Fruit fly (Drosophila melanogaster): Measurements from ENCODE around the gene CG7560.

Gene CG7560

DNA sequence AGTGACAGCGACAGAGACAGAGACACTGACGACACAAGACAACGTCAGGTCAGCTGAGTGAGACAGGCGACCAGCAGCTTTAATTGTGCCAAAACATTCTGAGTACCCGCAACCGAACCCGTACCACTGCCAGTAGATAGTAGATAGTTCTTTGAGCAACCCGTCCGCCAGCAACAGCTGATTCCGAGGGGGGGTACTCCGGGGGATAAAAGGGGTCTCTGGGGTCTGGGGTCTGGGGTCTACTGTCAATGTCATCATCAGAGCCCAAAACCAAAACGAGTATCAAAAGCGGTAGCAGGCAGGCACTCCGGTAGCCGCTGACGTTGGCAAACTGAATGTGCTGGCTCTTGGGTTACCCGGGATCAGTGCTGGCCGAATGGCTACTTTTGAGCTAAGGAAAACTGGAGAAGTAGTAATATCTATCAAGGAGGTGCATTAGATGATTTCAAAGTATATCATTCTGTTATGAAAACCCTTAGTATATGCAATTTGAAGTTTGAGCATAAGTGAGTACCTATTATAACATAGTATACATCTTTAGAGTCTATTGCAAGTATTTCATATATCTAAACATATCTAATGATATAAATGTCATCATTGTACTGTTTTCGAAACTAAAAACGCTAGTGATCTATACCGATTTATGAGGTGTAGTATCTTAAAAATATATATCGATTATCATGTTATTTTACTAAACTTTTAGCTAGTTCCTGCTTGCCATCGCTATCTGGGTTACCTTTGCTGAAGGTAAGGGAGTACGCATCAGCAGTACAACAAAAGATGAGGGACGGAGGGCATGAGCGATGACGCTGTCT lies 43.6 kb upstream of the CG7560 start (continued):
- TF ChIP-seq pan (optimal IDR thresholded peaks at IDR 0.05): no peak
- peak in 1 of 2 experiments; percentile 7 for TF ChIP-seq pan (GFP tag; optimal IDR thresholded peaks at IDR 0.05 in 1 of 2, IDR thresholded peaks at IDR 0.05 in 1 of 2)
- no peak for TF ChIP-seq CG3847 (GFP tag; IDR thresholded peaks at IDR 0.05)
- 0 out of 2 replicates have a peak, but pooled peaks have one; percentile 54 for TF ChIP-seq Awh (GFP tag; IDR thresholded peaks at IDR 0.05)
- no peak for TF ChIP-seq CG10274 (GFP tag; optimal IDR thresholded peaks at IDR 0.05)
- TF ChIP-seq gcm2 (GFP tag; optimal IDR thresholded peaks at IDR 0.05): no peak
- peak; percentile 47 for TF ChIP-seq abd-A (tag; optimal IDR thresholded peaks at IDR 0.05)
- TF ChIP-seq Hr51 (GFP tag; optimal IDR thresholded peaks at IDR 0.05): peak in 1 of 2 experiments; percentile 7
- peak; percentile 54 for TF ChIP-seq stc (GFP tag; IDR thresholded peaks at IDR 0.05)
- TF ChIP-seq PHDP (tag; optimal IDR thresholded peaks at IDR 0.05): no peak
- TF ChIP-seq Dp (GFP tag; optimal IDR thresholded peaks at IDR 0.05): no peak
- TF ChIP-seq CG6175 (GFP tag; IDR thresholded peaks at IDR 0.05): 0 out of 3 replicates have a peak, but pooled peaks have one; percentile 27
- peak in 1 of 2 experiments; percentile 40 for TF ChIP-seq Hr78 (GFP tag; optimal IDR thresholded peaks at IDR 0.05)
- TF ChIP-seq CG7987 (GFP tag; optimal IDR thresholded peaks at IDR 0.05): peak; percentile 11
- 0 out of 2 replicates have a peak, but pooled peaks have one; percentile 42 for TF ChIP-seq chm (GFP tag; IDR thresholded peaks at IDR 0.05)
- peak; percentile 12; the same call in 1 of the 2 replicates for TF ChIP-seq lmd (GFP tag; IDR thresholded peaks at IDR 0.05)
- TF ChIP-seq E2f1 (GFP tag; IDR thresholded peaks at IDR 0.05): no peak
- peak; percentile 41; the same call in 1 of the 2 replicates for TF ChIP-seq CG11085 (GFP tag; IDR thresholded peaks at IDR 0.05)
- TF ChIP-seq sna (GFP tag; IDR thresholded peaks at IDR 0.05; ENCODE audit: partially characterized antibody): peak; percentile 29; the same call in 1 of the 2 replicates
- no peak for TF ChIP-seq CG7745 (tag; optimal IDR thresholded peaks at IDR 0.05)
- TF ChIP-seq CG17829 (tag; optimal IDR thresholded peaks at IDR 0.05): no peak
- peak; percentile 13 for TF ChIP-seq oc (tag; optimal IDR thresholded peaks at IDR 0.05)
- TF ChIP-seq vvl (GFP tag; IDR thresholded peaks at IDR 0.05): peak; percentile 37; the same call in 1 of the 2 replicates
- peak; percentile 10 for TF ChIP-seq Nf-YC (tag; optimal IDR thresholded peaks at IDR 0.05)
- TF ChIP-seq CG32532 (GFP tag; IDR thresholded peaks at IDR 0.05): peak; percentile 20; the same call in 1 of the 2 replicates
- TF ChIP-seq Sry-β (GFP tag; optimal IDR thresholded peaks at IDR 0.05): peak; percentile 92
- TF ChIP-seq zfh2 (GFP tag; optimal IDR thresholded peaks at IDR 0.05): no peak
- no peak for TF ChIP-seq dpn (GFP tag; optimal IDR thresholded peaks at IDR 0.05)
- 0 out of 2 replicates have a peak, but pooled peaks have one; percentile 21 for TF ChIP-seq ttk (GFP tag; IDR thresholded peaks at IDR 0.05)
- TF ChIP-seq MESR4 (GFP tag; optimal IDR thresholded peaks at IDR 0.05): no peak
- TF ChIP-seq Hr3 (GFP tag; optimal IDR thresholded peaks at IDR 0.05): no peak
- TF ChIP-seq trem (tag; optimal IDR thresholded peaks at IDR 0.05): no peak
- TF ChIP-seq CG5953 (GFP tag; IDR thresholded peaks at IDR 0.05): 0 out of 2 replicates have a peak, but pooled peaks have one; percentile 26
- peak; percentile 74 for TF ChIP-seq kni (GFP tag; optimal IDR thresholded peaks at IDR 0.05)

DNA sequence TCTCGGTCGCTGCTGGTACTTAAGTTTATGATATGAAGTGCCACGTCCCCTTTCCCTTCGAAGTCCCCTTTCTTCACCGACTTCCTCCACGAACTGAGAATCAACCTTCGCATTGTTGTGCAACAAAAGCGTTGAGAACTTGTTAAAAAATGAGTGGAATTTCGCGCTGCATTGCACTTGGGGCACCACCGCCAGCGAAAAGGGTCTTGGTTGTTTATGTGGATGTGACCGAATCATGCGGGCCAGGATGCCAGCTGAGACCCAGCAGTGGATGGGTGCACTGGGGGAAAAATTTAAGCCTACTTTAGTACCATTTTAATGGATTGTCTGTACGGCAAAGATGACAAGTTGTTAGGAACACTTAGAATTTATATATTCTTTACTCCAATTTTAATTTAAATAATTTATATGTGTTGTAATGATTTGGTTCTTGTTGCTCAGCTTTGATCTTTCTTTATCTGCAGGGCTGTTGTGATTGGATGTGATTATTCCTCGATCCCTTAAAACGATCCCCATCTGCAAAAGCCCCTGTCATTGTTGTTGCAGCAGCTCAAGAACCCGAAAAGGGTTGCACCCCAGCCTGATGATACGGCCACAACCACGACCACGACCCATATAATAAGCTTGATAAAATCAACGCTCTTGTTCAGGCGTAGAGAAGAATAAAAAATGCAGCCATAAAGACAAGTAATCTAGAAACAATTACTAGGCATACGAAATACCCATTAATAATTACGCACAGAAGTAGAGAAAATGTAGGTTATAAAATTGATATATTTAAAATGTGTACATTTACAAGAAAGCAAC lies 42.8 kb upstream of the CG7560 start:
- TF ChIP-seq corto (GFP tag; optimal IDR thresholded peaks at IDR 0.05) (peak; percentile 9), CHES-1-like (GFP tag; optimal IDR thresholded peaks at IDR 0.05) (no peak), D19B (GFP tag; optimal IDR thresholded peaks at IDR 0.05) (peak; percentile 22), crol (GFP tag; IDR thresholded peaks at IDR 0.05) (peak; percentile 87), gsb-n (tag; optimal IDR thresholded peaks at IDR 0.05) (peak; percentile 1), tin (GFP tag; optimal IDR thresholded peaks at IDR 0.05) (no peak), sd (tag; optimal IDR thresholded peaks at IDR 0.05) (peak; percentile 55), sima (GFP tag; optimal IDR thresholded peaks at IDR 0.05) (no peak), lbe (GFP tag; optimal IDR thresholded peaks at IDR 0.05) (peak; percentile 1), Abd-B (GFP tag; optimal IDR thresholded peaks at IDR 0.05) (no peak), gcm (GFP tag; optimal IDR thresholded peaks at IDR 0.05) (peak; percentile 82), Med (GFP tag) (peak; percentile 33), cas (GFP tag; IDR thresholded peaks at IDR 0.05) (no peak), CG32772 (GFP tag; IDR thresholded peaks at IDR 0.05) (0 out of 2 replicates have a peak, but pooled peaks have one; percentile 7), Awh (GFP tag; IDR thresholded peaks at IDR 0.05) (peak; percentile 13; the same call in 1 of the 2 replicates)
